Fruit fly (Drosophila melanogaster) whole organism: ENCODE measurements around the gene CG14323.

Experiments
- CG8478 ChIP-seq: fragments of >200 bp; optimal IDR thresholded peaks from 2 replicates; lab custom pipeline; 2018; ENCODE audit warnings: inconsistent platforms
- Dll ChIP-seq: fragments of >200 bp; optimal IDR thresholded peaks from 2 replicates; lab custom pipeline; 2017
- EcR ChIP-seq, 2 experiments: fragments of >200 bp; optimal IDR thresholded peaks; 2 replicates each; lab custom pipeline; 2017; ENCODE audit warnings: missing biosample characterization in 2 of 2, missing genetic modification characterization in 2 of 2, missing genetic modification reagents in 2 of 2
- pan ChIP-seq: fragments of >200 bp; optimal IDR thresholded peaks from 2 replicates; lab custom pipeline; 2017
- psq ChIP-seq: fragments of >200 bp; optimal IDR thresholded peaks from 2 replicates; lab custom pipeline; 2017
- usp ChIP-seq: fragments of >200 bp; optimal IDR thresholded peaks from 2 replicates; lab custom pipeline; 2017; ENCODE audit warnings: missing biosample characterization, missing genetic modification characterization, mixed read lengths

The CG14323 gene

dm6 chr3R:17647444-17647843 lies 25.5 kb upstream of the CG14323 start, which contains the start of gene CG14322:
Gene CG14322 (plus strand): TSS chr3R:17647679.
- TF ChIP-seq psq (lab: Kevin White, UChicago) (no peak), Dll (lab: Kevin White, UChicago) (no peak), CG8478 (lab: Kevin White, UChicago) (no peak), pan (lab: Kevin White, UChicago) (no peak), EcR (GFP tag; optimal IDR thresholded peaks at IDR 0.05; lab: Kevin White, UChicago) (no peak), usp (GFP tag; lab: Kevin White, UChicago) (no peak)

dm6 chr3R:17646102-17647050 lies 24.5 kb upstream of the CG14323 start:
- TF ChIP-seq pan (lab: Kevin White, UChicago) (no peak), psq (lab: Kevin White, UChicago) (no peak)

dm6 chr3R:17645239-17645638 lies 23.3 kb upstream of the CG14323 start:
- TF ChIP-seq EcR (GFP tag; optimal IDR thresholded peaks at IDR 0.05; lab: Kevin White, UChicago) (no peak), psq (lab: Kevin White, UChicago) (no peak), Dll (lab: Kevin White, UChicago) (no peak), CG8478 (lab: Kevin White, UChicago) (no peak), pan (lab: Kevin White, UChicago) (no peak), usp (GFP tag; lab: Kevin White, UChicago) (no peak)

dm6 chr3R:17644019-17644418 lies 22.1 kb upstream of the CG14323 start:
- no peak for TF ChIP-seq pan (lab: Kevin White, UChicago)
- no peak for TF ChIP-seq psq (lab: Kevin White, UChicago)
- no peak for TF ChIP-seq usp (GFP tag; lab: Kevin White, UChicago)
- no peak for TF ChIP-seq CG8478 (lab: Kevin White, UChicago)
- TF ChIP-seq EcR (GFP tag; optimal IDR thresholded peaks at IDR 0.05; lab: Kevin White, UChicago): no peak
- no peak for TF ChIP-seq Dll (lab: Kevin White, UChicago)

dm6 chr3R:17631176-17631865 lies 9.4 kb upstream of the CG14323 start:
- no peak for TF ChIP-seq pan (lab: Kevin White, UChicago)
- TF ChIP-seq CG8478 (lab: Kevin White, UChicago): no peak
- no peak for TF ChIP-seq Dll (lab: Kevin White, UChicago)
- TF ChIP-seq usp (GFP tag; lab: Kevin White, UChicago): no peak
- no peak for TF ChIP-seq EcR (GFP tag; optimal IDR thresholded peaks at IDR 0.05; lab: Kevin White, UChicago)
- TF ChIP-seq psq (lab: Kevin White, UChicago): no peak

- no peak for TF ChIP-seq CG8478 (lab: Kevin White, UChicago)
- TF ChIP-seq usp (GFP tag; lab: Kevin White, UChicago): no peak
- no peak for TF ChIP-seq EcR (GFP tag; optimal IDR thresholded peaks at IDR 0.05; lab: Kevin White, UChicago)
- TF ChIP-seq psq (lab: Kevin White, UChicago): no peak
- TF ChIP-seq pan (lab: Kevin White, UChicago): no peak
These were observed 8.5 kb upstream of the CG14323 start, which contains the start of gene CG43175 for dm6 chr3R:17630417-17630816. Gene CG43175 (plus strand): TSS chr3R:17630717.

dm6 chr3R:17626827-17627226 lies 4.9 kb upstream of the CG14323 start, which contains the start of gene CG14325:
Gene CG14325 (plus strand): TSS chr3R:17627127.
- TF ChIP-seq psq (lab: Kevin White, UChicago): no peak
- no peak for TF ChIP-seq CG8478 (lab: Kevin White, UChicago)
- TF ChIP-seq Dll (lab: Kevin White, UChicago): no peak
- no peak for TF ChIP-seq pan (lab: Kevin White, UChicago)
- TF ChIP-seq EcR (GFP tag; optimal IDR thresholded peaks at IDR 0.05; lab: Kevin White, UChicago): no peak

dm6 chr3R:17624968-17625367 lies 3.1 kb upstream of the CG14323 start, which contains the start of gene AttD:
Gene AttD (plus strand): TSS chr3R:17625268.
- TF ChIP-seq CG8478 (lab: Kevin White, UChicago) (no peak), psq (lab: Kevin White, UChicago) (no peak), usp (GFP tag; lab: Kevin White, UChicago) (no peak), Dll (lab: Kevin White, UChicago) (no peak), EcR (GFP tag; optimal IDR thresholded peaks at IDR 0.05; lab: Kevin White, UChicago) (no peak), pan (lab: Kevin White, UChicago) (no peak)

- TF ChIP-seq usp (GFP tag; lab: Kevin White, UChicago): no peak
- TF ChIP-seq psq (lab: Kevin White, UChicago): no peak
- no peak for TF ChIP-seq pan (lab: Kevin White, UChicago)
- TF ChIP-seq EcR (GFP tag; optimal IDR thresholded peaks at IDR 0.05; lab: Kevin White, UChicago): no peak
- no peak for TF ChIP-seq CG8478 (lab: Kevin White, UChicago)
- no peak for TF ChIP-seq Dll (lab: Kevin White, UChicago)
These were observed 2.6 kb upstream of the CG14323 start for dm6 chr3R:17624549-17624948.

dm6 chr3R:17619726-17620282 lies 2.1 kb downstream of the CG14323 start:
- TF ChIP-seq usp (GFP tag; lab: Kevin White, UChicago) (no peak), CG8478 (lab: Kevin White, UChicago) (no peak), psq (lab: Kevin White, UChicago) (no peak), EcR (GFP tag; optimal IDR thresholded peaks at IDR 0.05; lab: Kevin White, UChicago) (no peak), pan (lab: Kevin White, UChicago) (no peak)
